Worm (Caenorhabditis elegans): Measurements from ENCODE around the gene ocr-4.

ocr-4 gene

DNA sequence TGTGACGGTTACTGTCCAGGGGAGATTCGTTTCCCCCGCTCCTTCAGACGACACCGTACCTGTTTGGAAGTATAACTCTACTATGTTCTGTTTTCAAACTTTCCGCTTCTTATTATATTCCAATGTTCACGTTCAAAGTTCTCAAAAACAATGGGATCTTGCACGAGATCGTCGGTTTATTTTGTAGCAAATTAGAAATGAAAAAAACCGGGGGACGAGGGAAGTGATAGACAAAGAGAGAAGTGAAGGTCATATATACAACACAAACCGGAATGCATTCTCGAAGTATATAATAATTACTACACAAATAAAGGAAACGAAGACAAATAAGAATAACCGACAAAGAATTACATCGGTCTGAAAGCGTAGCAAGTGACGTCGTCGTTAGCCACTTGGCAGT, 22.9 kb downstream of the ocr-4 start:
- no peak for TF ChIP-seq pes-1 (GFP tag; IDR thresholded peaks at IDR 0.05)
- no peak for TF ChIP-seq scrt-1 (GFP tag; IDR thresholded peaks at IDR 0.05)
- TF ChIP-seq ama-1 (optimal IDR thresholded peaks at IDR 0.05) = no peak
- TF ChIP-seq ceh-13 (GFP tag; optimal IDR thresholded peaks at IDR 0.05) = no peak
- no peak for TF ChIP-seq tbx-11 (GFP tag; IDR thresholded peaks at IDR 0.05)
- TF ChIP-seq tra-4 (tag; optimal IDR thresholded peaks at IDR 0.05) = no peak
- TF ChIP-seq ceh-36 (tag; optimal IDR thresholded peaks at IDR 0.05) = no peak
- TF ChIP-seq B0310.2 (tag; optimal IDR thresholded peaks at IDR 0.05) = no peak
- no peak for TF ChIP-seq ets-7 (tag; optimal IDR thresholded peaks at IDR 0.05)
- TF ChIP-seq hmg-4 (GFP tag; optimal IDR thresholded peaks at IDR 0.05) = no peak
- TF ChIP-seq F13C5.2 (tag; optimal IDR thresholded peaks at IDR 0.05) = no peak

DNA sequence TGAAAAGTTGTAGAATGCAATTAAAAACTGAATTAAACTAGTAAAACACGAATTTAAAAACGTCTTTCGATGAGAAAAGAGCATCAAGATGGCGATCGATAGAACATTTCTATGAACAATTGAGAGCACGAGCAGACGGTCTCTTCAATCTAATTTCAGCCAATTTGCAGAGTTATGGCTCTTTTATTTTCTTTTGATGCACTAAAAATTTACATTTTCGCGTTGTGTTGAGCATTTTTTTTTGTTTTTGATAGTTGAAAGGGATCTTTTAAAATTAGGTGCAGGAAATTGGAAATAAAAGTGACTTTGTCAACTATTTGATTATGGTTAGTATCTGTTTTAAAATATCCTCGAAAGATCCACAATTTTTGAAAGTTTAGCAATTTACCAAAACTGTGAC, 23.6 kb downstream of the ocr-4 start, which contains the start of gene F42C5.6:
TSS of gene F42C5.6 (minus strand) at position 101 of the 400 bp plus-strand sequence.
- TF ChIP-seq F13C5.2 (tag; optimal IDR thresholded peaks at IDR 0.05) (no peak), ets-7 (tag; optimal IDR thresholded peaks at IDR 0.05) (no peak), tra-4 (tag; optimal IDR thresholded peaks at IDR 0.05) (no peak), ceh-13 (GFP tag; optimal IDR thresholded peaks at IDR 0.05) (no peak), tbx-11 (GFP tag; IDR thresholded peaks at IDR 0.05) (no peak), hmbx-1 (tag; optimal IDR thresholded peaks at IDR 0.05) (no peak), tbx-37 (GFP tag; conservative IDR thresholded peaks at IDR 0.05) (no peak), B0310.2 (tag; optimal IDR thresholded peaks at IDR 0.05) (no peak)

DNA sequence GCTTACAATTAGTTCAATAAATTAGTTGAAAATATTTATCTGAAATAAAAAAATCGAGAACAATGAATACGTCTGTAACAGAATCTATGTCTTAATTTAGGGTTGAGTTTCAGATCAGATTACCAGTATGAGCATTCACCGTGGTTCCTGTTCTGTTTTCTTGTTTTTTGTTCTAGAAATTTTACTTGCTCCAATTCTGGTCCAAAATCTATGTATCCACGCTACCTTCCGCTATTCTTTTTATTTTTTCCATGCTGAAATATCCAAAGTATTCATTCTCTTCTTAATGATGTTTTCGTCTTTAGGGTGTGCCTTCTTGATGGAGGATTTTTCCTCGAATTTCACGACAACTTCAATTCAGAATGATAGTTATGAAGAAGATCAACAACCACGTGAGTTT, 27.3 kb downstream of the ocr-4 start, which contains the start of gene npr-27:
TSS of gene npr-27 (plus strand) at position 301 of the 400 bp plus-strand sequence.
- no peak for TF ChIP-seq aly-1 (tag; optimal IDR thresholded peaks at IDR 0.05)
- TF ChIP-seq tbx-37 (GFP tag; conservative IDR thresholded peaks at IDR 0.05) = no peak
- TF ChIP-seq flt-1 (GFP tag; IDR thresholded peaks at IDR 0.05) = no peak
- TF ChIP-seq tra-4 (tag; optimal IDR thresholded peaks at IDR 0.05) = no peak
- TF ChIP-seq tbx-11 (GFP tag; IDR thresholded peaks at IDR 0.05) = no peak
- TF ChIP-seq scrt-1 (GFP tag; IDR thresholded peaks at IDR 0.05) = no peak
- TF ChIP-seq ceh-13 (GFP tag; optimal IDR thresholded peaks at IDR 0.05) = no peak
- TF ChIP-seq hmbx-1 (tag; optimal IDR thresholded peaks at IDR 0.05) = no peak
- no peak for TF ChIP-seq B0310.2 (tag; optimal IDR thresholded peaks at IDR 0.05)
- TF ChIP-seq ceh-36 (tag; optimal IDR thresholded peaks at IDR 0.05) = no peak

DNA sequence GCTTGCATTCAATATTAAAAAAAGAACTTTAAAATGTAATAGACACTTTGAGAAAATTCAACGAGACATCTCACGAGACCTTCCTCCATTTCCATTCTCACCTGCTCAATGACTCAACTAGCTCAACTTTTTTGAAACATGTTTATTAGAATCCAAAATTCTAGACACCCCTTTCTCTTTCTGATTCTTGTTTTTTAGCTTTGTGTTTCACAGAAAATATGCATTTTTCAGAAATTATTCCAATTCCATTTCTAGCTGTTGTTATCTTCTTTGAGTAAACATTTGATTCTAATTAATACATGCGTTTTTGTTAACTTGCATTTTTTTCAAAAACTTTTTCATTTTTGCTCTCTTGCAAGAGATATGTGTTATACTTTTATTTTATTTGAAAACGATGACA, 31.1 kb downstream of the ocr-4 start:
- TF ChIP-seq tbx-11 (GFP tag; IDR thresholded peaks at IDR 0.05) = no peak
- no peak for TF ChIP-seq ets-7 (tag; optimal IDR thresholded peaks at IDR 0.05)
- TF ChIP-seq tra-4 (tag; optimal IDR thresholded peaks at IDR 0.05) = no peak
- TF ChIP-seq sea-1 (GFP tag; conservative IDR thresholded peaks at IDR 0.05) = no peak
- TF ChIP-seq ceh-36 (tag; optimal IDR thresholded peaks at IDR 0.05) = no peak
- no peak for TF ChIP-seq ceh-13 (GFP tag; optimal IDR thresholded peaks at IDR 0.05)
- TF ChIP-seq hnd-1 (tag; optimal IDR thresholded peaks at IDR 0.05) = no peak
- no peak for TF ChIP-seq flt-1 (GFP tag; IDR thresholded peaks at IDR 0.05)
- no peak for TF ChIP-seq hmg-4 (GFP tag; optimal IDR thresholded peaks at IDR 0.05)
- TF ChIP-seq aly-1 (tag; optimal IDR thresholded peaks at IDR 0.05) = no peak
- TF ChIP-seq tbx-37 (GFP tag; conservative IDR thresholded peaks at IDR 0.05) = no peak
- TF ChIP-seq hmbx-1 (tag; optimal IDR thresholded peaks at IDR 0.05) = no peak
- TF ChIP-seq B0310.2 (tag; optimal IDR thresholded peaks at IDR 0.05) = no peak
- TF ChIP-seq scrt-1 (GFP tag; IDR thresholded peaks at IDR 0.05) = no peak
- no peak for TF ChIP-seq pes-1 (GFP tag; IDR thresholded peaks at IDR 0.05)
- TF ChIP-seq ama-1 (optimal IDR thresholded peaks at IDR 0.05) = no peak
- TF ChIP-seq F13C5.2 (tag; optimal IDR thresholded peaks at IDR 0.05) = no peak

DNA sequence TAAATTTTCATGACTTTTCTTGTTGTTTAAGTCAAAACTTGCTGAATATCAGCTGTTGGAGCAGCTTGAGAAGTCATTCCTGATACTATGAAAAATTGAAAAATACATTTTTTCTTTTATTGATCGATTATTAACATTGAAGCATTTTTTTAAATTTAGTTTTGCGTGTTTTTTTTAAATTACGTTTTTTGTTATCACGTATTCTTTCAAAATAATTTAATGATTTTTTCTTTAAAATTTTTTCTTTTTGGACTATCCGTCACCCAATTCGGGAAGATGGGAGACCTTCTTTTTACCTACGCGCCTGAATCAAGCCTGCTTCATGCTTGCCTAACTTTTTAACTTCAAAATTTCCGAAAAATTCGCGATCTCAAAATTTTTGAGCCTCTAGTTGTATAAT, 38.5 kb downstream of the ocr-4 start, which contains the start of gene F42C5.5:
TSS of gene F42C5.5 (minus strand) at position 101 of the 400 bp plus-strand sequence.
- no peak for TF ChIP-seq hnd-1 (tag; optimal IDR thresholded peaks at IDR 0.05)
- no peak for TF ChIP-seq scrt-1 (GFP tag; IDR thresholded peaks at IDR 0.05)
- TF ChIP-seq ceh-13 (GFP tag; optimal IDR thresholded peaks at IDR 0.05) = no peak
- no peak for TF ChIP-seq B0310.2 (tag; optimal IDR thresholded peaks at IDR 0.05)
- no peak for TF ChIP-seq tbx-37 (GFP tag; conservative IDR thresholded peaks at IDR 0.05)
- no peak for TF ChIP-seq F13C5.2 (tag; optimal IDR thresholded peaks at IDR 0.05)
- TF ChIP-seq pes-1 (GFP tag; IDR thresholded peaks at IDR 0.05) = no peak
- no peak for TF ChIP-seq flt-1 (GFP tag; IDR thresholded peaks at IDR 0.05)
- TF ChIP-seq tra-4 (tag; optimal IDR thresholded peaks at IDR 0.05) = no peak
- TF ChIP-seq sea-1 (GFP tag; conservative IDR thresholded peaks at IDR 0.05) = no peak
- no peak for TF ChIP-seq aly-1 (tag; optimal IDR thresholded peaks at IDR 0.05)
- no peak for TF ChIP-seq ceh-36 (tag; optimal IDR thresholded peaks at IDR 0.05)
- no peak for TF ChIP-seq hmg-4 (GFP tag; optimal IDR thresholded peaks at IDR 0.05)
- TF ChIP-seq ets-7 (tag; optimal IDR thresholded peaks at IDR 0.05) = no peak
- TF ChIP-seq tbx-11 (GFP tag; IDR thresholded peaks at IDR 0.05) = no peak

DNA sequence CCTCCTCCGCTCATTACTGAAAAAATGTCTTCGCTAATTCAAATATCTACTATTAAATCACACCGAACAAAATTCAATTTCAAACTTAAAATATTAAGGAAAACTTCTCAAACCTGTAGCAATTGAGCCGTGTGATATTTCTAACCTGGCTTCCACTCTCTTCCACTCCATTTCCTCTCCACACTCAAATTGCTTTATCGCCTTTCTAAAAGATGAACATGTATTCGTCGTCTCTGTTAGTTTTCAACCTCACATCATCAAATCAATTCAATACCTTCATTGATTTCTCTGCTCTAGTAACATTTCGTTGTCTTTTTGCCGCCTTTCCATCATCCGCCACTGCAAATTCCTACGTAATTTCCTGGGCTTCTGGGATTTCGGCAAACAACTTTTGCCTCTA, 40.6 kb downstream of the ocr-4 start, which contains the start of gene F42C5.4:
TSS of gene F42C5.4 (minus strand) at position 171 of the 400 bp plus-strand sequence.
- TF ChIP-seq B0310.2 (tag; optimal IDR thresholded peaks at IDR 0.05) (no peak), ceh-36 (tag; optimal IDR thresholded peaks at IDR 0.05) (no peak), pes-1 (GFP tag; IDR thresholded peaks at IDR 0.05) (no peak), hmg-4 (GFP tag; optimal IDR thresholded peaks at IDR 0.05) (no peak), tra-4 (tag; optimal IDR thresholded peaks at IDR 0.05) (no peak), scrt-1 (GFP tag; IDR thresholded peaks at IDR 0.05) (no peak), ets-7 (tag; optimal IDR thresholded peaks at IDR 0.05) (no peak), aly-1 (tag; optimal IDR thresholded peaks at IDR 0.05) (no peak), tbx-11 (GFP tag; IDR thresholded peaks at IDR 0.05) (no peak), sea-1 (GFP tag; conservative IDR thresholded peaks at IDR 0.05) (no peak), flt-1 (GFP tag; IDR thresholded peaks at IDR 0.05) (no peak), hnd-1 (tag; optimal IDR thresholded peaks at IDR 0.05) (no peak), ama-1 (optimal IDR thresholded peaks at IDR 0.05) (no peak), ceh-13 (GFP tag; optimal IDR thresholded peaks at IDR 0.05) (no peak), tbx-37 (GFP tag; conservative IDR thresholded peaks at IDR 0.05) (no peak), F13C5.2 (tag; optimal IDR thresholded peaks at IDR 0.05) (no peak), hmbx-1 (tag; optimal IDR thresholded peaks at IDR 0.05) (no peak)

DNA sequence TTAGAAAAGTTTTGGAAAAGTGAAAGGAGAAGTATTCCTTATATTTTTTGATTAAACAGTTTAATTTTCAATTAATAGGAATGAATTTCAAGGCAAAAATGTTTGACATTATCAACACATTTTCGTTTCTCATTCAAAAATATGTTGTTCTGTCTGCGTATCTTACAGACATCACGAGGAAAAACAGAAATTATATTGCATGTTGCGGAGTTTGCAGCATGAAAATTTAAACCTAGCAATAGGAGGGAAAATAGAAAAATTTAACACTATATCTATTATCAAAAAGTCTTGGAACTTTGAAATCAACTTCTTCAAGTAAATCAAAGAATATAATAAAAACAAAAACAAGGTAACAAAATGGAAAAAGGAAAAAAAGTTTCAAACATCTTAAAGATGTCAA, 41.5 kb downstream of the ocr-4 start:
- no peak for TF ChIP-seq ceh-13 (GFP tag; optimal IDR thresholded peaks at IDR 0.05)
- no peak for TF ChIP-seq ceh-36 (tag; optimal IDR thresholded peaks at IDR 0.05)
- TF ChIP-seq hmg-4 (GFP tag; optimal IDR thresholded peaks at IDR 0.05) = no peak
- no peak for TF ChIP-seq F13C5.2 (tag; optimal IDR thresholded peaks at IDR 0.05)
- no peak for TF ChIP-seq ama-1 (optimal IDR thresholded peaks at IDR 0.05)
- no peak for TF ChIP-seq ets-7 (tag; optimal IDR thresholded peaks at IDR 0.05)
- TF ChIP-seq hmbx-1 (tag; optimal IDR thresholded peaks at IDR 0.05) = no peak
- no peak for TF ChIP-seq B0310.2 (tag; optimal IDR thresholded peaks at IDR 0.05)
- TF ChIP-seq aly-1 (tag; optimal IDR thresholded peaks at IDR 0.05) = no peak
- no peak for TF ChIP-seq hnd-1 (tag; optimal IDR thresholded peaks at IDR 0.05)

Measured in whole organism, early embryonic.